Fruit fly (Drosophila melanogaster) whole organism, pupa: Measurements from ENCODE around the gene ltl.
"Not testable (repeated sequence)": the region's sequence is repeated elsewhere in the genome, so short reads cannot be mapped to it uniquely, and the experiment has no call there.

ENCODE experiments used
- CG10348 ChIP-seq: fragments of 200-800 bp; sonication (Bioruptor generic); IDR thresholded peaks from 2 replicates; pipeline ENCODE4 v1.3.6; 2022; ENCODE audit warnings: missing biosample characterization, missing genetic modification characterization
- CG12605 ChIP-seq: fragments of 200-800 bp; sonication (Bioruptor generic); IDR thresholded peaks from 2 replicates; pipeline ENCODE4 v1.3.6; 2022; ENCODE audit warnings: missing biosample characterization, missing genetic modification characterization
- CG13204 ChIP-seq: fragments of 200-800 bp; sonication (Bioruptor generic); optimal IDR thresholded peaks from 2 replicates; lab custom pipeline; 2018; ENCODE audit warnings: missing biosample characterization, mild to moderate bottlenecking, missing genetic modification characterization, moderate library complexity
- CG14655 ChIP-seq: fragments of 200-800 bp; sonication (Bioruptor generic); optimal IDR thresholded peaks from 3 replicates; lab custom pipeline; 2017; ENCODE audit warnings: mild to moderate bottlenecking, missing biosample characterization, missing genetic modification reagents, missing genetic modification characterization
- CG15710 ChIP-seq: fragments of 200-800 bp; sonication (Bioruptor generic); optimal IDR thresholded peaks from 2 replicates; lab custom pipeline; 2018; ENCODE audit warnings: missing biosample characterization, mild to moderate bottlenecking, missing genetic modification characterization, moderate library complexity
- CG17806 ChIP-seq: fragments of 200-800 bp; sonication (Bioruptor generic); optimal IDR thresholded peaks from 2 replicates; lab custom pipeline; 2018; ENCODE audit warnings: missing biosample characterization, mild to moderate bottlenecking, missing genetic modification characterization, moderate library complexity
- CG32121 ChIP-seq: fragments of 200-800 bp; sonication (Bioruptor generic); IDR thresholded peaks from 2 replicates; pipeline ENCODE4 v1.3.6; 2022; ENCODE audit warnings: missing biosample characterization, missing genetic modification characterization
- CG34367 ChIP-seq: fragments of 200-800 bp; sonication (Bioruptor generic); optimal IDR thresholded peaks from 2 replicates; lab custom pipeline; 2018; ENCODE audit warnings: missing biosample characterization, mild to moderate bottlenecking, missing genetic modification characterization
- CG4496 ChIP-seq: fragments of 200-800 bp; sonication (Bioruptor generic); IDR thresholded peaks from 3 replicates; pipeline ENCODE4 v1.3.6; 2022; ENCODE audit warnings: missing biosample characterization, missing genetic modification characterization
- CG8159 ChIP-seq: fragments of 200-800 bp; sonication (Bioruptor generic); optimal IDR thresholded peaks from 3 replicates; lab custom pipeline; 2018; ENCODE audit warnings: missing biosample characterization, mild to moderate bottlenecking, missing genetic modification characterization, moderate library complexity
- CG8301 ChIP-seq: fragments of 200-800 bp; sonication (Bioruptor generic); optimal IDR thresholded peaks from 2 replicates; lab custom pipeline; 2018; ENCODE audit warnings: missing biosample characterization, mild to moderate bottlenecking, missing genetic modification characterization
- CG9948 ChIP-seq: fragments of 200-800 bp; sonication (Bioruptor generic); optimal IDR thresholded peaks from 2 replicates; lab custom pipeline; 2018; ENCODE audit warnings: missing biosample characterization, mild to moderate bottlenecking, missing genetic modification characterization, moderate library complexity
- D1 ChIP-seq: fragments of 200-800 bp; sonication (Bioruptor generic); optimal IDR thresholded peaks from 2 replicates; lab custom pipeline; 2018; ENCODE audit warnings: missing biosample characterization, mild to moderate bottlenecking, missing genetic modification characterization, moderate library complexity
- EcR ChIP-seq: fragments of 200-800 bp; sonication (Bioruptor generic); optimal IDR thresholded peaks from 3 replicates; lab custom pipeline; 2019; ENCODE audit warnings: missing biosample characterization, missing genetic modification characterization, mild to moderate bottlenecking, moderate library complexity, missing genetic modification reagents
- Ets98B ChIP-seq: fragments of 200-800 bp; sonication (Bioruptor generic); IDR thresholded peaks from 2 replicates; pipeline ENCODE4 v1.3.6; 2022; ENCODE audit warnings: missing biosample characterization, missing genetic modification characterization
- Pif1A ChIP-seq: fragments of 200-800 bp; sonication (Bioruptor generic); optimal IDR thresholded peaks from 3 replicates; lab custom pipeline; 2016; ENCODE audit warnings: missing biosample characterization, missing genetic modification characterization
- Pif1B ChIP-seq: fragments of 200-800 bp; sonication (Bioruptor generic); optimal IDR thresholded peaks from 3 replicates; lab custom pipeline; 2016; ENCODE audit warnings: missing biosample characterization, missing genetic modification characterization
- Snoo ChIP-seq: fragments of 200-800 bp; sonication (Bioruptor generic); optimal IDR thresholded peaks from 3 replicates; lab custom pipeline; 2017; ENCODE audit warnings: missing biosample characterization, mild to moderate bottlenecking, missing genetic modification characterization, inconsistent platforms
- fd96Ca ChIP-seq: fragments of 200-800 bp; sonication (Bioruptor generic); IDR thresholded peaks from 3 replicates; pipeline ENCODE4 v1.3.6; 2022; ENCODE audit warnings: missing biosample characterization, missing genetic modification characterization
- gl ChIP-seq: fragments of 200-800 bp; sonication (Bioruptor generic); optimal IDR thresholded peaks from 2 replicates; lab custom pipeline; 2018; ENCODE audit warnings: missing biosample characterization, mild to moderate bottlenecking, missing genetic modification characterization
- rn ChIP-seq: fragments of 200-800 bp; sonication (Bioruptor generic); IDR thresholded peaks from 2 replicates; pipeline ENCODE4 v1.3.6; 2022; ENCODE audit warnings: missing biosample characterization, missing genetic modification characterization

The ltl gene

DNA sequence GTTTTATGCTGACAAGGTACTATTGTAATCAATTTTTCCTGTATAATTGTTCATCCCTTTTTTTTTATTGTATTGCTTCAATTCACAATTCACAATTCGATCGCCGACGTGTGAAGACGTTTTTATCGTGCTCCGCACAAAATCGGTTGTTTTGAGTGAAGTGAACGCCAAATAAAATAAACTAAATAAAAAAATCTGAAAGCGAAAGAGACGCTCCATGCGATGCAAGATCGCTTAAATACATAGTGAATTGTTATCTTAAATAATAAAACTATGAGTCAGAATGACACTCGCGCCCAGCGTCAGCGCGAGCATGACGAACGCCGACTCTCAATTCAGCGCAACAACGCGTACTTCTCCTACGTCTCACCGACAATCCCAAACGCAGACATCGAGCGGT is 20.1 kb upstream of the ltl start, which contains the start of gene CG8539:
TSS of gene CG8539 (minus strand) at position 101 of the 400 bp plus-strand sequence.
- not testable (repeated sequence) for TF ChIP-seq gl (tag; lab: Kevin White, UChicago); CG14655 (GFP tag; lab: Kevin White, UChicago); CG9948 (tag; lab: Kevin White, UChicago)

DNA sequence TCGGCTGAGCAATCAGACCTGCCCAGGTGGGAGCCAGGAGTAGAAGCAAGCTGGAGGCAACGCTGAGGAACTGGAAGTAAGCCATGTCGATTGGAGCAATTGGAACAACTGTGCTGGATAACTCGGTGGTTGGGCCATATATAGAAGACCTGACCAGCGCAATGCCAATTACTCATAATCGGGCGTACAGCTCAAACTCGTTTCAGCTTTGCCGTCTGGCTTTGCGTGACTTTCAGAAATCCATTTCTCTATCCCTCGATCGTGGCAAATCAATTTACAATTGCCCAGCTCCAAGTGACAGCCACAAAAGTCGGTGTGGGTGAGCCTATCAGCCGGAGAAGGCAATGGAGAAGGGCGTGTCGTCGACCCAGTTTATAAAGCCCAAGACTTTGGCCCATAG is 12.7 kb upstream of the ltl start, which contains the start of gene CG7548:
TSS of gene CG7548 (minus strand) at position 101 of the 400 bp plus-strand sequence.
- TF ChIP-seq fd96Ca (no peak), gl (tag; lab: Kevin White, UChicago) (no peak), EcR (GFP tag; lab: Kevin White, UChicago) (no peak), Ets98B (GFP tag; lab: Robert Waterston, UW) (no peak), CG17806 (tag; lab: Kevin White, UChicago) (no peak), CG9948 (tag; lab: Kevin White, UChicago) (no peak), Pif1A (GFP tag; lab: Kevin White, UChicago) (no peak), CG34367 (tag; lab: Kevin White, UChicago) (no peak), D1 (tag; lab: Kevin White, UChicago) (no peak)
- TF ChIP-seq, all 21 proteins: peak for 0

DNA sequence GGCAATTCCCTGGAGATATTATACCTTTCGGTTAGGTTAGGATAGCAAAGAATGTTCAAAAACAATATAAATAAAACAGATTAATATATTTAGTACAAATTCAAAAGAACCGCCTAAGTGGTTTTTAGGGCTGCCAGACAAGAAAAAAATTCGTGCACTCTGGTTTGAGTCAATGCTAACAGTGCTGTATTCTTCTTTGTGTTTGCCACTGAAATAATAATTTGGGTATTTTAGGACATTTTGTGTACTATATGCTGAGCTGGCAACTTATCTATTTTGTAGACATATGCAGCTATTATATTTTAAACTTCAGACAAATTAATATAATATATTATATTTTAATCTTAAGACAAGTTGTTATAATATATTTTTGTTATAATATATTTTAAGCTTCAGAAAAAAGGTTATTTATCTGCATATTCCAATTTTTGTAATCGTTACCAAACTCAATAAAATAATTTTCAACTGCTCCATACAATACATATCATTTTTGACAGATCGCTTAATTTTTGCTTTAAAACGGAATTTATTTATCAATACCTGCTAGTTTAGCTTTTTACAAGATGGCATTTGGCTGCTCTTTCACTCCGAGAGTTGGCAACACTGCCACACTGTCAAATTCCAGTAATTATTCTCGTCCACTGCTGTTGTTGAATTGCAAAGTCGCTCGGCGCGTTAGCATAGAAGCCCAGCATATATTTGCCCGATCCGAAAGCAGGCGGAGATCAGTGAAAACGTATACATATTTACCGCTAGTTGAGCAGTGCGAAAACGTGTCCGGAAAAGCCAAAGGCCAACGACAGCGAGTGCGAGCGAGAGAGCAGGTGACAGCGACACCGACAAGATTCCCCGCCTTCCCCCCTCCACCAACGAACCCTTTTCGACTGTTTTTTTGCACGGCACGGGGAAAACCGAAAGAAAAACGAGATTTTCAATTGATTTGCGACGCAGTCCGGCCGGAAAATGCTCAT is 8.1 kb upstream of the ltl start, which contains the start of gene CG7546:
TSS of gene CG7546 (plus strand) at position 573 of the 971 bp plus-strand sequence.
- TF ChIP-seq CG8301 (tag; lab: Kevin White, UChicago) (no peak), Ets98B (GFP tag; lab: Robert Waterston, UW) (no peak), CG14655 (GFP tag; lab: Kevin White, UChicago) (no peak), EcR (GFP tag; lab: Kevin White, UChicago) (peak; percentile 56), CG17806 (tag; lab: Kevin White, UChicago) (no peak), CG15710 (tag; lab: Kevin White, UChicago) (peak; percentile 38), CG12605 (GFP tag; lab: Robert Waterston, UW) (no peak), fd96Ca (peak; percentile 13; the same call in 1 of the 3 replicates), gl (tag; lab: Kevin White, UChicago) (no peak), Snoo (no peak), rn (GFP tag; lab: Robert Waterston, UW) (no peak), Pif1A (GFP tag; lab: Kevin White, UChicago) (no peak), CG10348 (GFP tag; lab: Robert Waterston, UW) (no peak), CG13204 (peak; percentile 26), CG34367 (tag; lab: Kevin White, UChicago) (no peak), CG8159 (tag; lab: Kevin White, UChicago) (peak; percentile 56), D1 (tag; lab: Kevin White, UChicago) (no peak), Pif1B (GFP tag; lab: Kevin White, UChicago) (no peak), CG4496 (GFP tag; lab: Robert Waterston, UW) (0 out of 3 replicates have a peak, but pooled peaks have one; percentile 26), CG32121 (no peak), CG9948 (tag; lab: Kevin White, UChicago) (no peak)

DNA sequence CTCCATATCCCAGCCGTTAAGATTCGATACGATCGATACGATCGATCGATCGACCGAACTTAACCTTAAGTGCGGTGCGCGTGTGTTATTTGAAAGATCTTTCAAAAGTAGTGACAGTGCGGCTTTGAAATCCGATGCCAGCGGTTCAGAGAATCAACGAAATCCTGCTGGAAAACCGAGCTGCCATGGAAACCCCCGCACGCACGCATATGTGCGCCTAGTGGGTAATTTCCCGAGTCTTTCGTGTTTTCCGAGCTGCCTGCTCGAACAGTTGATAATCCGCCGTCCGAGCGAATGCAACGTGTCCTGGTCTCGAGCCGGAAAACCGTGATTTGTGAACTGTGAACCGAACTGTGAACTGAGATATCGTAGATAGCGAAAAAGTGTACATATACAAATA is 422 bp downstream of the ltl start:
- TF ChIP-seq CG13204 (no peak), CG9948 (tag; lab: Kevin White, UChicago) (no peak), CG17806 (tag; lab: Kevin White, UChicago) (no peak), Snoo (no peak), CG12605 (GFP tag; lab: Robert Waterston, UW) (no peak), CG34367 (tag; lab: Kevin White, UChicago) (no peak), Ets98B (GFP tag; lab: Robert Waterston, UW) (no peak), CG15710 (tag; lab: Kevin White, UChicago) (no peak), rn (GFP tag; lab: Robert Waterston, UW) (no peak), gl (tag; lab: Kevin White, UChicago) (no peak), CG8301 (tag; lab: Kevin White, UChicago) (no peak), CG8159 (tag; lab: Kevin White, UChicago) (no peak), Pif1A (GFP tag; lab: Kevin White, UChicago) (no peak), CG14655 (GFP tag; lab: Kevin White, UChicago) (no peak), EcR (GFP tag; lab: Kevin White, UChicago) (no peak), D1 (tag; lab: Kevin White, UChicago) (no peak), CG10348 (GFP tag; lab: Robert Waterston, UW) (no peak)
- TF ChIP-seq, all 21 proteins: peak for 0

DNA sequence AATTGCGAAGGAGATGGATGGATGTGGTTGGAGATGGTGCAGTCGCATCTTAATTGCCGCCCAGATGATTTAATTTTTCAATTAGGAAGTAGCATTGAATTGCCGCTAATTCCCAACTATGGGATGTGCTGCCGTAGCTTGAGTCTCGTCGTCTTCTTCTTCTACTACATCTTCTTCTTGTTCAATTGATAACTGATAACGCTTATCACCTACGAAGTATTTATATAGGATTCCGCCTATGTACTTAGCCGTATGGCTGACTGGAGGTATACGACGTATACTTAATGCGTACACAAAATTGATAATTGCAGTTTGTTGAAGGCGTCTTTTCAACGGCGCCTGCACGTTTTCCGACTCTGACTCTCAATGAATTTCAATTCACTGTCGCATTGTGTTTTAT is 1.8 kb downstream of the ltl start:
- TF ChIP-seq Pif1A (GFP tag; lab: Kevin White, UChicago) (no peak), EcR (GFP tag; lab: Kevin White, UChicago) (peak; percentile 13)

DNA sequence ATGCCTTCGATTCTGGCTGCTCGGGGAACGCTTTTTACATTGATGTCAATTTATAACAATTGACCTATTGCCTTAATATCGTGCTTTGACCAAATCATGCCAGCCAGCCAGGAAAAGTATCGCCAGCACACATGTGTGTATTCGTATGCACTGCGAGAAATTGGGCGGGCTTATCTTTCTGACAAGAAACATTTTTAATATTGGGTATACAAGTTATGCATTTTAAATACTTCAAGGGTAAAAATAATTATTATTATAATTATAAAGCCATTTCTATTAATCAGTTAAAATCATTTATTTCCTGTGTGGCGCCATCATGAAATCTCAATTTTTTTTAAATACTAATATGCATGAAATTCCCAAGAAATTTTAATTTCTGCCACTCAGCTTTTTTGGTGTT is 3.0 kb downstream of the ltl start:
- TF ChIP-seq CG17806 (tag; lab: Kevin White, UChicago) = peak; percentile 14
- no peak for TF ChIP-seq CG8159 (tag; lab: Kevin White, UChicago)
- TF ChIP-seq CG8301 (tag; lab: Kevin White, UChicago) = peak; percentile 1
- TF ChIP-seq gl (tag; lab: Kevin White, UChicago) = no peak
